Fruit fly (Drosophila melanogaster): Measurements from ENCODE around the gene xit.

Gene xit

dm6 chrX:6800726-6801296 lies 20.0 kb upstream of the xit start (continued):
- TF ChIP-seq D19A (tag; optimal IDR thresholded peaks at IDR 0.05) (no peak), CG10654 (GFP tag; optimal IDR thresholded peaks at IDR 0.05) (no peak), hbn (GFP tag; IDR thresholded peaks at IDR 0.05; ENCODE audit: partially characterized antibody) (no peak), lbe (GFP tag; optimal IDR thresholded peaks at IDR 0.05) (peak; percentile 43), Hmx (GFP tag; optimal IDR thresholded peaks at IDR 0.05) (no peak), CG8290 (GFP tag; optimal IDR thresholded peaks at IDR 0.05) (no peak), CG8290 (tag; optimal IDR thresholded peaks at IDR 0.05) (peak in 1 of 2 experiments; percentile 77), klu (GFP tag; IDR thresholded peaks at IDR 0.05) (no peak), CG17361 (GFP tag; IDR thresholded peaks at IDR 0.05) (peak; percentile 55; the same call in 2 of the 3 replicates), her (GFP tag; optimal IDR thresholded peaks at IDR 0.05) (no peak), CG5245 (GFP tag; optimal IDR thresholded peaks at IDR 0.05) (no peak), CG9932 (GFP tag; IDR thresholded peaks at IDR 0.05) (peak; percentile 25; the same call in 1 of the 2 replicates), wek (GFP tag; optimal IDR thresholded peaks at IDR 0.05) (no peak), NC2β (GFP tag; optimal IDR thresholded peaks at IDR 0.05) (no peak), scrt (GFP tag; optimal IDR thresholded peaks at IDR 0.05) (peak; percentile 40), pzg (GFP tag; optimal IDR thresholded peaks at IDR 0.05) (peak; percentile 6), CG2875 (GFP tag; optimal IDR thresholded peaks at IDR 0.05) (no peak), Antp (GFP tag; optimal IDR thresholded peaks at IDR 0.05) (no peak), CG15479 (GFP tag; optimal IDR thresholded peaks at IDR 0.05) (no peak), CG18262 (tag; optimal IDR thresholded peaks at IDR 0.05) (peak; percentile 35), Nf-YA (GFP tag; IDR thresholded peaks at IDR 0.05) (no peak), Doc2 (GFP tag; IDR thresholded peaks at IDR 0.05) (no peak), CG17328 (GFP tag; IDR thresholded peaks at IDR 0.05) (peak; percentile 67), cad (GFP tag; optimal IDR thresholded peaks at IDR 0.05) (no peak), CG7987 (GFP tag; optimal IDR thresholded peaks at IDR 0.05) (no peak), sens-2 (GFP tag; IDR thresholded peaks at IDR 0.05) (no peak), Ada2b (GFP tag; IDR thresholded peaks at IDR 0.05) (peak; percentile 37; the same call in 1 of the 2 replicates), MBD-R2 (GFP tag; IDR thresholded peaks at IDR 0.05) (peak; percentile 18; the same call in 1 of the 2 replicates), CG3847 (GFP tag; IDR thresholded peaks at IDR 0.05) (0 out of 2 replicates have a peak, but pooled peaks have one; percentile 16), fd3F (GFP tag; optimal IDR thresholded peaks at IDR 0.05) (no peak), Sox102F (GFP tag; optimal IDR thresholded peaks at IDR 0.05) (peak; percentile 51), yki (optimal IDR thresholded peaks at IDR 0.05) (no peak), nerfin-1 (tag; optimal IDR thresholded peaks at IDR 0.05) (no peak), Fer3 (tag; optimal IDR thresholded peaks at IDR 0.05) (no peak), CG12104 (GFP tag; optimal IDR thresholded peaks at IDR 0.05) (no peak), ATbp (GFP tag; optimal IDR thresholded peaks at IDR 0.05) (peak; percentile 17), Hsf (GFP tag; optimal IDR thresholded peaks at IDR 0.05) (no peak), CG9876 (GFP tag; optimal IDR thresholded peaks at IDR 0.05) (no peak), gcm2 (GFP tag; optimal IDR thresholded peaks at IDR 0.05) (no peak), gsb-n (tag; optimal IDR thresholded peaks at IDR 0.05) (no peak), CG13624 (GFP tag; optimal IDR thresholded peaks at IDR 0.05) (no peak), ci (GFP tag; IDR thresholded peaks at IDR 0.05) (peak; percentile 68; the same call in 2 of the 3 replicates), nerfin-2 (GFP tag; IDR thresholded peaks at IDR 0.05; ENCODE audit: partially characterized antibody) (no peak), ftz-f1 (GFP tag; optimal IDR thresholded peaks at IDR 0.05) (peak; percentile 36), HmgD (GFP tag; optimal IDR thresholded peaks at IDR 0.05) (no peak), toy (GFP tag; IDR thresholded peaks at IDR 0.05) (no peak), CG5180 (GFP tag; optimal IDR thresholded peaks at IDR 0.05) (peak; percentile 91), CG14860 (GFP tag; IDR thresholded peaks at IDR 0.05; ENCODE audit: partially characterized antibody) (no peak), CG13296 (GFP tag; optimal IDR thresholded peaks at IDR 0.05) (peak; percentile 21), Mad (GFP tag; optimal IDR thresholded peaks at IDR 0.05) (no peak), CG8924 (tag; optimal IDR thresholded peaks at IDR 0.05) (peak; percentile 12)
